Worm (Caenorhabditis elegans) whole organism, L3 larva: Measurements from ENCODE around the gene T28C12.1.

Experiments
- elt-1 ChIP-seq: fragments of 150-350 bp; optimal IDR thresholded peaks from 2 replicates; lab custom pipeline; 2014; ENCODE audit warnings: missing biosample characterization, missing genetic modification characterization
- lin-39 ChIP-seq: fragments of 150-350 bp; optimal IDR thresholded peaks from 2 replicates; lab custom pipeline; 2018; ENCODE audit warnings: missing biosample characterization, missing genetic modification reagents, missing genetic modification characterization

ce11 chrV:6354202-6354601 lies 22.5 kb downstream of the T28C12.1 start:
- TF ChIP-seq elt-1 (tag; lab: Kevin White, UChicago) = no peak
- no peak for TF ChIP-seq lin-39
